Fruit fly (Drosophila melanogaster) whole organism, wandering third instar larva: ENCODE measurements around the gene Papss.

Experiments used
- CG32264 ChIP-seq: fragments of 200-800 bp; sonication (Bioruptor generic); optimal IDR thresholded peaks from 2 replicates; lab custom pipeline; 2016; ENCODE audit warnings: missing biosample characterization, missing genetic modification characterization
- CG9705 ChIP-seq: fragments of 200-800 bp; sonication (Bioruptor generic); optimal IDR thresholded peaks from 2 replicates; lab custom pipeline; 2018; ENCODE audit warnings: missing biosample characterization, mild to moderate bottlenecking, missing genetic modification characterization
- CrebA ChIP-seq: fragments of 200-800 bp; sonication (Bioruptor generic); optimal IDR thresholded peaks from 2 replicates; lab custom pipeline; 2016; ENCODE audit warnings: missing biosample characterization, mild to moderate bottlenecking, missing genetic modification characterization, borderline replicate concordance
- Dfd ChIP-seq: fragments of >200 bp; optimal IDR thresholded peaks from 2 replicates; lab custom pipeline; 2017; ENCODE audit warnings: missing biosample characterization, missing genetic modification characterization
- Dif ChIP-seq: fragments of 200-275, 200-300 bp; sonication (Bioruptor generic); optimal IDR thresholded peaks from 2 replicates; lab custom pipeline; 2018; ENCODE audit warnings: missing biosample characterization, missing genetic modification characterization; ENCODE audit not compliant: partially characterized antibody
- GATAd ChIP-seq: sonication (Bioruptor generic); optimal IDR thresholded peaks from 2 replicates; lab custom pipeline; 2016; ENCODE audit warnings: missing biosample characterization, missing genetic modification characterization
- HLH106 ChIP-seq: fragments of 200-800 bp; optimal IDR thresholded peaks from 3 replicates; lab custom pipeline; 2019; ENCODE audit warnings: missing biosample characterization, mild to moderate bottlenecking, missing genetic modification characterization, moderate library complexity
- Hnf4 ChIP-seq: fragments of 200-800 bp; sonication (Bioruptor generic); optimal IDR thresholded peaks from 2 replicates; lab custom pipeline; 2016; ENCODE audit warnings: missing biosample characterization, mild to moderate bottlenecking, missing genetic modification characterization
- Hr83 ChIP-seq: fragments of 200-300 bp; sonication (Bioruptor generic); optimal IDR thresholded peaks from 2 replicates; lab custom pipeline; 2016; ENCODE audit warnings: missing biosample characterization, mild to moderate bottlenecking, missing genetic modification characterization, moderate library complexity; ENCODE audit not compliant: poor library complexity, severe bottlenecking
- Mio ChIP-seq: sonication (Bioruptor generic); optimal IDR thresholded peaks from 2 replicates; lab custom pipeline; 2016; ENCODE audit warnings: missing biosample characterization, missing genetic modification characterization
- Myc ChIP-seq: fragments of >200 bp; optimal IDR thresholded peaks from 2 replicates; lab custom pipeline; 2017
- N ChIP-seq: fragments of >200 bp; optimal IDR thresholded peaks from 2 replicates; lab custom pipeline; 2018; ENCODE audit warnings: missing biosample characterization, missing external identifiers, missing genetic modification characterization
- OdsH ChIP-seq: fragments of 200-800 bp; sonication (Bioruptor generic); optimal IDR thresholded peaks from 2 replicates; lab custom pipeline; 2016; ENCODE audit warnings: missing biosample characterization, mild to moderate bottlenecking, missing genetic modification characterization
- Rel ChIP-seq, 2 experiments: fragments of 200-800 bp; sonication (Bioruptor generic) in 1 of 2; optimal IDR thresholded peaks; 2 replicates in 1 of 2; 3 replicates in 1 of 2; lab custom pipeline; 2016 to 2019; ENCODE audit warnings: mild to moderate bottlenecking in 2 of 2, missing biosample characterization in 2 of 2, missing genetic modification characterization in 2 of 2, moderate library complexity in 1 of 2
- Sp1 ChIP-seq: fragments of 200-800 bp; sonication (Bioruptor generic); optimal IDR thresholded peaks from 3 replicates; lab custom pipeline; 2019; ENCODE audit warnings: missing biosample characterization, mild to moderate bottlenecking, missing genetic modification characterization, moderate library complexity
- br ChIP-seq: fragments of 200-800 bp; sonication (Bioruptor generic); optimal IDR thresholded peaks from 2 replicates; lab custom pipeline; 2016; ENCODE audit warnings: missing biosample characterization, missing genetic modification characterization
- brk ChIP-seq: fragments of 200-800 bp; sonication (Bioruptor generic); optimal IDR thresholded peaks from 2 replicates; lab custom pipeline; 2016; ENCODE audit warnings: missing biosample characterization, mild to moderate bottlenecking, missing genetic modification characterization
- dl ChIP-seq, 2 experiments: fragments of 175-275, 200-275 bp in 1 of 2; fragments of 200-275 bp in 1 of 2; sonication (Bioruptor generic); optimal IDR thresholded peaks; lab custom pipeline; 2018; ENCODE audit warnings: mild to moderate bottlenecking in 2 of 2, missing biosample characterization in 2 of 2, missing genetic modification characterization in 2 of 2, moderate library complexity in 2 of 2; ENCODE audit not compliant: partially characterized antibody in 2 of 2, insufficient read depth in 1 of 2
- dmrt93B ChIP-seq: fragments of 200-800 bp; sonication (Bioruptor generic); optimal IDR thresholded peaks from 2 replicates; lab custom pipeline; 2018; ENCODE audit warnings: missing biosample characterization, mild to moderate bottlenecking, missing genetic modification characterization
- dsf ChIP-seq: sonication (Bioruptor generic); optimal IDR thresholded peaks from 2 replicates; lab custom pipeline; 2016; ENCODE audit warnings: missing biosample characterization, missing genetic modification characterization, borderline replicate concordance
- foxo ChIP-seq, 2 experiments: fragments of 200-800 bp; sonication (Bioruptor generic); optimal IDR thresholded peaks; 2 replicates in 1 of 2; 3 replicates in 1 of 2; lab custom pipeline; 2016 to 2017; ENCODE audit warnings: missing biosample characterization in 2 of 2, missing genetic modification characterization in 2 of 2
- h ChIP-seq: fragments of 200-800 bp; sonication (Bioruptor generic); optimal IDR thresholded peaks from 3 replicates; lab custom pipeline; 2016; ENCODE audit warnings: missing biosample characterization, mild to moderate bottlenecking, missing genetic modification characterization
- jim ChIP-seq: fragments of 175-275, 200-325 bp; sonication (Bioruptor generic); optimal IDR thresholded peaks from 2 replicates; lab custom pipeline; 2016; ENCODE audit warnings: missing biosample characterization, mild to moderate bottlenecking, missing genetic modification characterization
- psq ChIP-seq: fragments of 200-800 bp; sonication (Bioruptor generic); optimal IDR thresholded peaks from 3 replicates; lab custom pipeline; 2017; ENCODE audit warnings: missing biosample characterization, mild to moderate bottlenecking, missing genetic modification characterization, moderate library complexity
- rgr ChIP-seq: fragments of 200-800 bp; sonication (Bioruptor generic); optimal IDR thresholded peaks from 3 replicates; lab custom pipeline; 2016; ENCODE audit warnings: missing biosample characterization, mild to moderate bottlenecking, missing genetic modification characterization
- sage ChIP-seq: fragments of 200-800 bp; sonication (Bioruptor generic); optimal IDR thresholded peaks from 2 replicates; lab custom pipeline; 2016; ENCODE audit warnings: missing biosample characterization, mild to moderate bottlenecking, missing genetic modification characterization
- usp ChIP-seq: fragments of >200 bp; optimal IDR thresholded peaks from 2 replicates; lab custom pipeline; 2017; ENCODE audit warnings: missing biosample characterization, missing genetic modification characterization
- woc ChIP-seq: sonication (Bioruptor generic); optimal IDR thresholded peaks from 2 replicates; lab custom pipeline; 2016; ENCODE audit warnings: missing biosample characterization, mild to moderate bottlenecking, missing genetic modification characterization

Gene Papss

DNA sequence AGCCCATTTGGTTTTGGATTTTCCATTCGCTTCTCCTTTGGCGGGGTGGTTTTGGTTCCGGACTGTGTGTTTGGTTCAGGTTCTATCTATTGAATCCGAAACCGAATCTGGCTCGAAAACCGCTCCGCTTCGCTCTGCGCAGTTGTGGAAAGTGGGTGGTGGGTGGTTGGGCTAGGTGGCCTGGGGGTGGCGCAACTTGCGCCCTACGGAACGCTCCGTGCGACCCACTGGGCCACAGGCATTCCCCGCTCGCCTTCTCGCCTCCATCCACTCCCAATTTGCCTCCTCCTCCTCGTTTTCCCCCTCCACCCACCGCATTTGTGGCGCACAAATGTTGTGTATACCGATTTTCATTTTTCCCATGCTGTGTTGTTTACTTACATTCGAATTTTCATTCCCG is 26.4 kb upstream of the Papss start:
- TF ChIP-seq Hr83 (no peak), jim (GFP tag; lab: Kevin White, UChicago) (no peak), br (no peak), dsf (GFP tag; lab: Kevin White, UChicago) (no peak)
- TF ChIP-seq, all 38 proteins: peak for 0

DNA sequence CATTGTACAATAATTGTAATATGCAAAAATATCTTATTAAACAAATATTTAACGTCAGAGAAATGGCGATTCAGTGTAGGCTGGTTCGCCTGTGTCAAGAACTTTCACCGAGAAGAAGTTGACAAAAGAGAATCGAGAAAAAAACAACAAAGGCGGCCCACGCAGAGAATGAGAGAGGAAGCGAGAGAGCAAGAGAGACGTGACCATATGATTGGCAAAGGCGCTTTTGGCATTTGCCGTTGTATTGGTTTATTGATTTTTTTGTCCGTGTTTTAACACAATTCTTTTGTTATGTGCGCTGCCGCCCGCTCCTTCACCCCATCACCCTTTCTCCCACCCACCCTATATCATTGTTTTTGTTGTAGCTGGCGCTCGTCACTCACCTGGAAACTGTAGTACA is 11.9 kb upstream of the Papss start:
- TF ChIP-seq OdsH (GFP tag; lab: Kevin White, UChicago) (peak; percentile 26), psq (GFP tag; lab: Kevin White, UChicago) (peak; percentile 88), dl (GFP tag; optimal IDR thresholded peaks at IDR 0.05; lab: Kevin White, UChicago; ENCODE audit: insufficient read depth in 1 of 2, partially characterized antibody in 2 of 2) (peak in 1 of 2 experiments; percentile 48), Mio (GFP tag; lab: Kevin White, UChicago) (no peak), h (GFP tag; lab: Kevin White, UChicago) (peak; percentile 12), Rel (GFP tag; optimal IDR thresholded peaks at IDR 0.05; lab: Kevin White, UChicago) (no peak), Rel (tag; optimal IDR thresholded peaks at IDR 0.05; lab: Kevin White, UChicago) (peak; percentile 17), Sp1 (GFP tag; lab: Kevin White, UChicago) (no peak), Dif (GFP tag; lab: Kevin White, UChicago) (peak; percentile 67)

DNA sequence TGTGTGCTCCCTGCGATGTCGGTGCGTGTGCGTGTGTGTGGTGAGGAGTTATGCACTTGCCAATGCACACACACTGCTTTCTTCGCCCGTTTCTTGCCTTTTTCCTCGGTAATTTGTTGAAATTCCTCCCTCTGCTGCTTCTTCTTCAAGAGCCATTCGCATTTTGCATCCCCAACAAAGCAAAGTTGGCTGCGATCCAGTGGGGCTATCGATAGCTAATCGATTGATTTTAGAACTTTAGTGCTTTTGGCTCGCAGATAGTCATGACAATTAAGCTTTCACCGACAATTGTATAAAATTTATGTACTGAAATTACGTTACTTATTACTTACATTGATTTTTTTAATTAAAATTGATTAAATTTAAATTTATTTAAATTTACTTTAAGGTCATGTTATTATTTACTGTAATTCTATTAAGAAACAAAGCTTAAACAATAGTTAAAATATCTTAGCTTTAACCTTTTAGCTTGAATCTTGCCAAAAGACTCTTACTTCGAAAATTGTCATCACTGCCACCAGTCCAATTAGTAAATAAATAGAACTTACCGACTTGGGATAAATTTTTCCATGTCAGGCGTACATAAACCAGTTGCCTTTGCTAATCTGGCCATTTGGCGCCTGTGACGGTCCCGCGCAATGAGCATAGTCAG is 10.8 kb upstream of the Papss start, which contains the start of the genes trc and CG32221:
Gene trc (minus strand): TSS at position 162 of the 652 bp plus-strand sequence.
Gene CG32221 (plus strand): TSS at position 528 of the 652 bp plus-strand sequence.
- TF ChIP-seq dl (GFP tag; optimal IDR thresholded peaks at IDR 0.05; lab: Kevin White, UChicago; ENCODE audit: insufficient read depth in 1 of 2, partially characterized antibody in 2 of 2) (no peak), N (no peak), br (no peak), Sp1 (GFP tag; lab: Kevin White, UChicago) (peak; percentile 70), dsf (GFP tag; lab: Kevin White, UChicago) (no peak), OdsH (GFP tag; lab: Kevin White, UChicago) (peak; percentile 9), brk (no peak), HLH106 (tag; lab: Kevin White, UChicago) (no peak), woc (GFP tag; lab: Kevin White, UChicago) (no peak), Hr83 (peak; percentile 74), Hnf4 (no peak), dmrt93B (no peak), usp (GFP tag; lab: Kevin White, UChicago) (no peak), jim (GFP tag; lab: Kevin White, UChicago) (no peak), Rel (GFP tag; optimal IDR thresholded peaks at IDR 0.05; lab: Kevin White, UChicago) (no peak), Rel (tag; optimal IDR thresholded peaks at IDR 0.05; lab: Kevin White, UChicago) (peak; percentile 9), GATAd (no peak), CrebA (GFP tag; lab: Kevin White, UChicago) (no peak), rgr (GFP tag; lab: Kevin White, UChicago) (no peak), Dfd (GFP tag; lab: Kevin White, UChicago) (no peak), Myc (lab: Kevin White, UChicago) (peak; percentile 95), foxo (GFP tag; optimal IDR thresholded peaks at IDR 0.05; lab: Kevin White, UChicago) (no peak), CG32264 (no peak), psq (GFP tag; lab: Kevin White, UChicago) (peak; percentile 6), CG9705 (peak; percentile 66), sage (GFP tag; lab: Kevin White, UChicago) (no peak)

DNA sequence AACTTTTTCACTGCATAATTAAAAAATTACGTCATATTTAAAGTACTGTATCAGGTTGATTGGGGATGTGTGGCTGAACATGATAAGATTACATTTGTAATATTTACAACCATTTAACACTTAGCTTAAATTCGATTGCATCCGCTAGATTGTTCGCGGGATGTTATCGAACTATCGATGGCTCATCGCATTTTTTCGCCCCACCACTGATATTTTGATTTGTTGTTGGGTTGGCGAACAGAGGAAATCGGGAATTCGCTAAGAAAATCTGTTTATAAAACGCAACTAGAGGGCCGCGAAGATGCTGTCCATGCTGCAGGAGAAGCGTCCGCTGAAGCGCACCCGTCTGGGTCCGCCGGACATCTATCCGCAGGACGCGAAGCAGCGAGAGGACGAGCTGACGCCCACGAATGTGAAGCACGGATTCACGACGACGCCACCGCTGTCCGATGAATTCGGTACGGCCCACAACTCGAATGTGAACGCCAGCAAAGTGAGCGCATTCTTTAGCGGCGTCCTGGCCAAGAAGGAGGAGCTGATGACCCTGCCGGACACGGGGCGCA is 8.6 kb upstream of the Papss start, which contains the start of gene kto:
Gene kto (plus strand): TSS at position 240 of the 563 bp plus-strand sequence.
- no peak for TF ChIP-seq Mio (GFP tag; lab: Kevin White, UChicago)

DNA sequence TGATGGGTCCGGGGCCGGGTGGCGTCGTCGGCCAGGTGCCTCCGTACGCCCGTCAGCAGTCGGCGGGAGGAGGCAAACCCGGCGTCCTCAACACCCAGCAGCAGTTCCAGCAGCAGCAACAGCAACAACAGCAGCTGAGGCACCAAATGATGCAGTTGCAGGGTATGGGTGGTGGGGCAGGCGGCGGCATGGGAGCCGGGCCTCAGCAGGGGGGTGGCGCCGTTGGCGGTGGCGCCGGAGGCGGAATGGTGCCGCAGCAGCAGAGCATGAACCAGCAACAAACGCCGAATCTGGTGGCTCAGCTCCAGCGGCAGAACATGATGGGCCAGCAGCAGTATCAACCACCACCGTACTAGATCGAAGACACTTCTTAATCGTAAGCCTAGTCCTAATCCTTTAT is 586 bp upstream of the Papss start:
- peak; percentile 96 for TF ChIP-seq Dfd (GFP tag; lab: Kevin White, UChicago)
- no peak for TF ChIP-seq N
